Worm (Caenorhabditis elegans) whole organism, L1 larva: Measurements from ENCODE around the gene tmed-1.

Source experiments
- C04F5.9 ChIP-seq: sonication (generic microtip); optimal IDR thresholded peaks from 2 replicates; lab custom pipeline; 2016; ENCODE audit warnings: missing genetic modification characterization, missing compliant biosample characterization
- C16A3.4 ChIP-seq: fragments of 150-350 bp; optimal IDR thresholded peaks from 2 replicates; lab custom pipeline; 2014; ENCODE audit warnings: missing biosample characterization, missing genetic modification characterization
- F16B12.6 ChIP-seq: fragments of 150-350 bp; optimal IDR thresholded peaks from 2 replicates; lab custom pipeline; 2014; ENCODE audit warnings: missing biosample characterization, missing genetic modification characterization
- blmp-1 ChIP-seq: fragments of 150-350 bp; optimal IDR thresholded peaks from 2 replicates; lab custom pipeline; 2014; ENCODE audit warnings: missing biosample characterization, missing genetic modification characterization
- ceh-82 ChIP-seq, 3 experiments: fragments of 150-350 bp in 1 of 3; sonication (generic microtip) in 2 of 3; optimal IDR thresholded peaks; 2 replicates each; lab custom pipeline; 2014 to 2017; ENCODE audit warnings: missing biosample characterization in 3 of 3, missing genetic modification characterization in 3 of 3
- ceh-90 ChIP-seq: sonication (generic microtip); optimal IDR thresholded peaks from 2 replicates; lab custom pipeline; 2016; ENCODE audit warnings: missing genetic modification characterization, missing compliant biosample characterization
- ces-1 ChIP-seq: fragments of 150-350 bp; optimal IDR thresholded peaks from 2 replicates; lab custom pipeline; 2014; ENCODE audit warnings: missing biosample characterization, missing genetic modification reagents, missing genetic modification characterization
- dpl-1 ChIP-seq, 3 experiments: fragments of 150-350 bp in 2 of 3; sonication (generic microtip) in 1 of 3; optimal IDR thresholded peaks; 2 replicates each; lab custom pipeline; 2014 to 2017; ENCODE audit warnings: missing biosample characterization in 3 of 3, missing genetic modification characterization in 3 of 3, missing genetic modification reagents in 3 of 3
- dsc-1 ChIP-seq: sonication (generic microtip); optimal IDR thresholded peaks from 2 replicates; lab custom pipeline; 2016; ENCODE audit warnings: mild to moderate bottlenecking, missing genetic modification characterization, missing compliant biosample characterization
- efl-1 ChIP-seq, 4 experiments: fragments of 150-350 bp; optimal IDR thresholded peaks in 3 of 4; peaks in 1 of 4; 1 replicate in 1 of 4; 2 replicates in 3 of 4; lab custom pipeline; 2014; ENCODE audit warnings: missing biosample characterization in 2 of 4, missing genetic modification characterization in 2 of 4, missing genetic modification reagents in 2 of 4
- fkh-8 ChIP-seq: sonication (generic microtip); optimal IDR thresholded peaks from 2 replicates; lab custom pipeline; 2016; ENCODE audit warnings: mild to moderate bottlenecking, missing genetic modification characterization, missing compliant biosample characterization
- isw-1 ChIP-seq: fragments of 200-800 bp; sonication (Bioruptor generic); IDR thresholded peaks from 2 replicates; pipeline ENCODE4 v1.3.6; 2022; ENCODE audit warnings: missing genetic modification characterization, missing compliant biosample characterization
- lin-14 ChIP-seq: fragments of 200-800 bp; sonication (Bioruptor generic); optimal IDR thresholded peaks from 2 replicates; lab custom pipeline; 2018; ENCODE audit warnings: mild to moderate bottlenecking, missing genetic modification characterization, moderate library complexity, missing compliant biosample characterization
- lin-15B ChIP-seq: fragments of 150-350 bp; sonication (generic microtip); optimal IDR thresholded peaks from 3 replicates; lab custom pipeline; 2014; ENCODE audit warnings: missing biosample characterization, missing genetic modification characterization
- lin-35 ChIP-seq, 2 experiments: fragments of 150-350 bp; optimal IDR thresholded peaks; 2 replicates each; lab custom pipeline; 2014; ENCODE audit warnings: missing biosample characterization in 2 of 2, missing genetic modification characterization in 2 of 2, missing genetic modification reagents in 2 of 2
- lin-39 ChIP-seq: fragments of 150-350 bp; optimal IDR thresholded peaks from 2 replicates; lab custom pipeline; 2014; ENCODE audit warnings: missing biosample characterization, missing genetic modification reagents, missing genetic modification characterization
- lir-3 ChIP-seq: sonication (generic microtip); optimal IDR thresholded peaks from 2 replicates; lab custom pipeline; 2016; ENCODE audit warnings: mild to moderate bottlenecking, missing genetic modification characterization, moderate library complexity, missing compliant biosample characterization; ENCODE audit not compliant: poor library complexity
- lsy-2 ChIP-seq, 2 experiments: fragments of 150-350 bp; optimal IDR thresholded peaks; 2 replicates each; lab custom pipeline; 2014; ENCODE audit warnings: missing biosample characterization in 2 of 2, missing genetic modification characterization in 2 of 2
- mdl-1 ChIP-seq, 2 experiments: fragments of 150-350 bp; optimal IDR thresholded peaks; 2 replicates each; lab custom pipeline; 2014 to 2017; ENCODE audit warnings: missing biosample characterization in 2 of 2, missing genetic modification characterization in 2 of 2, inconsistent platforms in 1 of 2
- mep-1 ChIP-seq: fragments of 150-350 bp; optimal IDR thresholded peaks from 2 replicates; lab custom pipeline; 2014; ENCODE audit warnings: missing biosample characterization, missing genetic modification characterization
- nhr-11 ChIP-seq: fragments of 150-350 bp; optimal IDR thresholded peaks from 2 replicates; lab custom pipeline; 2014; ENCODE audit warnings: missing biosample characterization, missing genetic modification characterization
- nhr-20 ChIP-seq: sonication (generic microtip); optimal IDR thresholded peaks from 2 replicates; lab custom pipeline; 2016; ENCODE audit warnings: mild to moderate bottlenecking, missing genetic modification characterization, missing compliant biosample characterization
- nhr-47 ChIP-seq: sonication (generic microtip); optimal IDR thresholded peaks from 2 replicates; lab custom pipeline; 2016; ENCODE audit warnings: mild to moderate bottlenecking, missing genetic modification characterization, moderate library complexity, missing compliant biosample characterization
- nhr-71 ChIP-seq: sonication (generic microtip); optimal IDR thresholded peaks from 2 replicates; lab custom pipeline; 2016; ENCODE audit warnings: mild to moderate bottlenecking, missing genetic modification characterization, moderate library complexity, missing compliant biosample characterization
- nhr-84 ChIP-seq: sonication (generic microtip); optimal IDR thresholded peaks from 2 replicates; lab custom pipeline; 2017; ENCODE audit warnings: missing biosample characterization, missing genetic modification characterization
- skn-1 ChIP-seq: fragments of 150-350 bp; optimal IDR thresholded peaks from 2 replicates; lab custom pipeline; 2014; ENCODE audit warnings: missing biosample characterization, missing genetic modification characterization
- snu-23 ChIP-seq: sonication (generic microtip); optimal IDR thresholded peaks from 2 replicates; lab custom pipeline; 2016; ENCODE audit warnings: missing genetic modification characterization, missing compliant biosample characterization
- sptf-1 ChIP-seq: fragments of 150-350 bp; optimal IDR thresholded peaks from 2 replicates; lab custom pipeline; 2014; ENCODE audit warnings: missing biosample characterization, missing genetic modification characterization
- swsn-7 ChIP-seq: sonication (generic microtip); optimal IDR thresholded peaks from 2 replicates; lab custom pipeline; 2016; ENCODE audit warnings: missing genetic modification characterization, missing compliant biosample characterization
- tbx-2 ChIP-seq: sonication (generic microtip); optimal IDR thresholded peaks from 2 replicates; lab custom pipeline; 2016; ENCODE audit warnings: missing genetic modification characterization, missing compliant biosample characterization
- tlp-1 ChIP-seq: fragments of 150-350 bp; optimal IDR thresholded peaks from 2 replicates; lab custom pipeline; 2014; ENCODE audit warnings: missing biosample characterization, missing genetic modification characterization
- vab-15 ChIP-seq: sonication (generic microtip); optimal IDR thresholded peaks from 2 replicates; lab custom pipeline; 2017; ENCODE audit warnings: missing genotype, mild to moderate bottlenecking, missing genetic modification characterization, missing compliant biosample characterization
- xbp-1 ChIP-seq: sonication (generic microtip); optimal IDR thresholded peaks from 2 replicates; lab custom pipeline; 2016; ENCODE audit warnings: missing genetic modification characterization, missing compliant biosample characterization

The tmed-1 gene

DNA sequence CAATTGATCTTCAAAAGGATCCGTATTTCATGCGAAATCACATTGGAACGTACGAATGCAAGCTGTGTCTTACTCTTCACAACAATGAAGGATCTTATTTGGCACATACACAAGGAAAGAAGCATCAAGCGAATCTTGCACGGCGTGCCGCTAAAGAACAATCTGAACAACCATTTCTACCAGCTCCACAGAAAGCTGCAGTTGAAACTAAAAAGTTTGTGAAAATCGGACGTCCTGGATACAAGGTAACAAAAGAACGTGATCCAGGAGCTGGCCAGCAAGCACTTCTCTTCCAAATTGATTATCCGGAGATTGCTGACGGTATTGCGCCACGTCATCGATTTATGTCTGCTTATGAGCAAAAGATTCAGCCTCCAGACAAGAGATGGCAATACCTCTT lies 6.6 kb upstream of the tmed-1 start:
- TF ChIP-seq lin-39 (tag; lab: Kevin White, UChicago): no peak

DNA sequence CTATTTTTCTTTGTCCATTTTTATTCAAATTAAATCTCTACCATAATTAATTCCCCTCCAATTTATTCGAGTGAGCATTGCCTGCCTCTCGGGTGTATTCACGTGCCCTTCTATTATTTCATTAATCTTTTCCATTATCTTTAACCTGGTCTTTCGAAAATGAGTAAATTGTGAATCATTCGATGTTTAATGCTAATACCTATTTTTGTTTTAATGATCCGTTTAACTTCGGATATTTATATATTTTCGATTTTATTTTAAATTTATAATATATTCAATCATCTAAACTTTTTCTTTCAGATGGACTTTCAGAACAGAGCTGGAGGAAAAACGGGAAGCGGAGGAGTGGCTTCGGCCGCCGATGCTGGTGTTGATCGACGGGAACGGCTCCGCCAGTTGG lies 6.2 kb upstream of the tmed-1 start, which contains the start of gene repo-1:
Gene repo-1 (plus strand): TSS at position 301 of the 400 bp plus-strand sequence.
- TF ChIP-seq efl-1 (optimal IDR thresholded peaks at IDR 0.05; lab: Kevin White, UChicago) (no peak), efl-1 (GFP tag; optimal IDR thresholded peaks at IDR 0.05 in 1 of 2; lab: Kevin White, UChicago) (peak in 1 of 2 experiments; percentile 64), tbx-2 (tag; lab: Kevin White, UChicago) (no peak)

DNA sequence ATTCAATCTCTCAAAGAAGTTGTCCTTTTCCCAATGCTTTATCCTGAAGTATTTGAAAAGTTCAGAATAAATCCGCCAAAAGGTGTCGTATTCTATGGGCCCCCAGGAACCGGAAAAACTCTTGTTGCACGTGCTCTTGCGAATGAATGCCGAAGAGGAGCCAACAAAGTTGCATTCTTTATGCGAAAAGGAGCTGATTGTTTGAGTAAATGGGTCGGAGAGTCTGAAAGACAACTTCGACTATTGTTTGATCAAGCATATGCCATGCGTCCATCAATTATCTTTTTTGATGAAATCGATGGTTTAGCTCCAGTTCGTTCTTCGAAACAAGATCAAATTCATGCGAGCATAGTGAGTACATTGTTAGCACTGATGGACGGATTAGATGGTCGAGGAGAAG lies 2.8 kb upstream of the tmed-1 start:
- no peak for TF ChIP-seq sptf-1 (tag; lab: Kevin White, UChicago)
- TF ChIP-seq ces-1 (GFP tag; lab: Kevin White, UChicago): no peak
- TF ChIP-seq nhr-11 (tag; lab: Kevin White, UChicago): no peak
- no peak for TF ChIP-seq efl-1 (optimal IDR thresholded peaks at IDR 0.05; lab: Kevin White, UChicago)
- peak in 1 of 2 experiments; percentile 91 for TF ChIP-seq efl-1 (GFP tag; optimal IDR thresholded peaks at IDR 0.05 in 1 of 2; lab: Kevin White, UChicago)
- no peak for TF ChIP-seq nhr-84

DNA sequence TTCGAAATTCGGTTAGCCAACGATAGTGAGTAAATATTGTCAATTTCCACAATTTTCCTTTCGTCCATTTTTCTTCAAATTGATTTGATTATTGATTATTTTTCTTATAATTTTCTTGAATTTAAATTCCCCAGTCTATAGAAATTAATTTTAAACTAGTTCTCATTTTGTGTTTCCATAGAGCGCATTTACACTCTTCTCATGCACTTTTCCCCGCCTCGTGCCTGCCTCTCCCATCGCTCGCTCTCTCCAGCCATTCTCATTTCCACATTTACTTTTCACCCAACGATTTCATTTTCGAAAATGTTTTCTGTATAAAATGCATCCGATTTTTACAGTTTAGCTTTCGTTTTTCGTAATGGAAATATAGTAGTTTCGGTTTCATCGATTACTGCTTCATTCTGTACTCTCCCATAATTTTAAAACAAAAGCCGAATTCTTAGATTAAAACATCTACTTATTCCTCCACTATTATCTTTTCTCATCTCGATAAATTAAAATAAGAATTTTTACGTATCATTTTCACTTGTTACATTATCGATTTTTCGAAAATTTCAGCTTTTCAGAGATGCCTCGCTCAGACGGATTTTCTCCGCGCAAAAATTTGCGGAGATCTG lies 1.1 kb upstream of the tmed-1 start, which contains the start of gene lex-1:
Gene lex-1 (plus strand): TSS at position 567 of the 617 bp plus-strand sequence.
- TF ChIP-seq isw-1: no peak
- peak; percentile 50 for TF ChIP-seq nhr-71 (tag; lab: Kevin White, UChicago)
- TF ChIP-seq C16A3.4 (tag; lab: Kevin White, UChicago): peak; percentile 37
- TF ChIP-seq mep-1: peak; percentile 56
- TF ChIP-seq F16B12.6 (tag; lab: Kevin White, UChicago): peak; percentile 20
- peak; percentile 71 for TF ChIP-seq lin-15B (tag; lab: Kevin White, UChicago)
- peak; percentile 55 for TF ChIP-seq snu-23 (GFP tag; lab: Kevin White, UChicago)
- peak in 1 of 2 experiments; percentile 76 for TF ChIP-seq mdl-1 (tag; optimal IDR thresholded peaks at IDR 0.05; lab: Kevin White, UChicago)
- peak; percentile 86 for TF ChIP-seq blmp-1 (tag; lab: Kevin White, UChicago)
- TF ChIP-seq xbp-1 (tag; lab: Kevin White, UChicago): peak; percentile 36
- peak; percentile 4 for TF ChIP-seq tbx-2 (tag; lab: Kevin White, UChicago)
- peak; percentile 3 for TF ChIP-seq swsn-7 (tag; lab: Kevin White, UChicago)
- no peak for TF ChIP-seq vab-15 (tag; lab: Kevin White, UChicago)
- TF ChIP-seq nhr-47 (tag; lab: Kevin White, UChicago): peak; percentile 6
- TF ChIP-seq lin-14: peak; percentile 40
- peak; percentile 38 for TF ChIP-seq nhr-20
- no peak for TF ChIP-seq tlp-1 (tag; lab: Kevin White, UChicago)
- TF ChIP-seq lsy-2 (tag; optimal IDR thresholded peaks at IDR 0.05; lab: Kevin White, UChicago): peak; percentile 29 to 72
- TF ChIP-seq dsc-1 (tag; lab: Kevin White, UChicago): no peak
- peak; percentile 18 to 79 for TF ChIP-seq efl-1 (optimal IDR thresholded peaks at IDR 0.05; lab: Kevin White, UChicago)
- TF ChIP-seq efl-1 (GFP tag; optimal IDR thresholded peaks at IDR 0.05 in 1 of 2; lab: Kevin White, UChicago): peak; percentile 85 to 98
- TF ChIP-seq ces-1 (GFP tag; lab: Kevin White, UChicago): no peak
- peak; percentile 37 for TF ChIP-seq skn-1
- no peak for TF ChIP-seq ceh-90 (tag; lab: Kevin White, UChicago)
- peak; percentile 61 to 86 (median 80) for TF ChIP-seq dpl-1 (GFP tag; optimal IDR thresholded peaks at IDR 0.05; lab: Kevin White, UChicago)
- TF ChIP-seq lin-35 (GFP tag; optimal IDR thresholded peaks at IDR 0.05; lab: Kevin White, UChicago): peak; percentile 80 to 92
- peak; percentile 14 for TF ChIP-seq C04F5.9 (tag; lab: Kevin White, UChicago)
- TF ChIP-seq lir-3 (tag; lab: Kevin White, UChicago): no peak
- TF ChIP-seq ceh-82 (tag; optimal IDR thresholded peaks at IDR 0.05; lab: Kevin White, UChicago): peak in 1 of 3 experiments; percentile 22
- peak; percentile 21 for TF ChIP-seq fkh-8 (tag; lab: Kevin White, UChicago)
- TF ChIP-seq, all 84 proteins: peak for 22
